Worm (Caenorhabditis elegans) whole organism, late embryonic: ENCODE results near the gene set-28.

Source experiments
- F13H6.1 ChIP-seq: sonication (generic microtip); optimal IDR thresholded peaks from 2 replicates; lab custom pipeline; 2016; ENCODE audit warnings: missing genetic modification characterization, missing compliant biosample characterization
- dmd-4 ChIP-seq: sonication (generic microtip); optimal IDR thresholded peaks from 2 replicates; lab custom pipeline; 2016; ENCODE audit warnings: borderline replicate concordance, missing genetic modification characterization, missing compliant biosample characterization
- hlh-15 ChIP-seq: sonication (generic microtip); optimal IDR thresholded peaks from 2 replicates; lab custom pipeline; 2016; ENCODE audit warnings: missing genetic modification characterization, missing compliant biosample characterization
- nhr-11 ChIP-seq: fragments of 150-350 bp; optimal IDR thresholded peaks from 2 replicates; lab custom pipeline; 2014; ENCODE audit warnings: missing biosample characterization, missing genetic modification characterization
- odd-2 ChIP-seq: sonication (generic microtip); optimal IDR thresholded peaks from 2 replicates; lab custom pipeline; 2017; ENCODE audit warnings: antibody characterized with exemption, mild to moderate bottlenecking, missing genetic modification characterization, missing compliant biosample characterization
- rnt-1 ChIP-seq: sonication (generic microtip); optimal IDR thresholded peaks from 2 replicates; lab custom pipeline; 2016; ENCODE audit warnings: missing genetic modification characterization, missing compliant biosample characterization
- sox-2 ChIP-seq: fragments of 200-800 bp; sonication (Bioruptor generic); IDR thresholded peaks from 2 replicates; pipeline ENCODE4 v1.3.6; 2022; ENCODE audit warnings: missing genetic modification reagents, missing genetic modification characterization, missing compliant biosample characterization
- ttx-3 ChIP-seq: sonication (generic microtip); optimal IDR thresholded peaks from 2 replicates; lab custom pipeline; 2016; ENCODE audit warnings: missing genetic modification reagents, missing genetic modification characterization, missing compliant biosample characterization

- TF ChIP-seq hlh-15 (tag; lab: Kevin White, UChicago): no peak
- no peak for TF ChIP-seq odd-2 (tag; lab: Kevin White, UChicago)
- TF ChIP-seq sox-2 (GFP tag; lab: Robert Waterston, UW): no peak
- TF ChIP-seq dmd-4 (tag; lab: Kevin White, UChicago): no peak
- TF ChIP-seq nhr-11: no peak
- TF ChIP-seq rnt-1 (tag; lab: Kevin White, UChicago): no peak
- TF ChIP-seq ttx-3 (tag; lab: Kevin White, UChicago): no peak
- TF ChIP-seq F13H6.1 (tag; lab: Kevin White, UChicago): no peak
These were observed 22.9 kb downstream of the set-28 start, which contains the start of gene T08D2.8 for ce11 chrX:192534-192933.
